Fruit fly (Drosophila melanogaster) Kc167 (cell line): ENCODE data around the gene CG13786.

Source experiments
- Myc ChIP-seq: fragments of >200 bp; optimal IDR thresholded peaks from 2 replicates; lab custom pipeline; 2017; ENCODE audit warnings: missing external identifiers
- Sin3A ChIP-seq: fragments of >200 bp; optimal IDR thresholded peaks from 2 replicates; lab custom pipeline; 2018; ENCODE audit warnings: missing external identifiers
- h ChIP-seq: fragments of >200 bp; optimal IDR thresholded peaks from 3 replicates; lab custom pipeline; 2018; ENCODE audit warnings: missing external identifiers
- insv ChIP-seq: fragments of >200 bp; optimal IDR thresholded peaks from 3 replicates; lab custom pipeline; 2018; ENCODE audit warnings: missing external identifiers
- psq ChIP-seq: fragments of >200 bp; optimal IDR thresholded peaks from 2 replicates; lab custom pipeline; 2017; ENCODE audit warnings: missing external identifiers
- ttk ChIP-seq: sonication (Bioruptor generic); optimal IDR thresholded peaks from 2 replicates; lab custom pipeline; 2017; ENCODE audit warnings: missing external identifiers

CG13786 gene

dm6 chr2L:7226587-7226986, 26.2 kb downstream of the CG13786 start:
- TF ChIP-seq insv (lab: Kevin White, UChicago): no peak
- no peak for TF ChIP-seq Myc (lab: Kevin White, UChicago)

DNA sequence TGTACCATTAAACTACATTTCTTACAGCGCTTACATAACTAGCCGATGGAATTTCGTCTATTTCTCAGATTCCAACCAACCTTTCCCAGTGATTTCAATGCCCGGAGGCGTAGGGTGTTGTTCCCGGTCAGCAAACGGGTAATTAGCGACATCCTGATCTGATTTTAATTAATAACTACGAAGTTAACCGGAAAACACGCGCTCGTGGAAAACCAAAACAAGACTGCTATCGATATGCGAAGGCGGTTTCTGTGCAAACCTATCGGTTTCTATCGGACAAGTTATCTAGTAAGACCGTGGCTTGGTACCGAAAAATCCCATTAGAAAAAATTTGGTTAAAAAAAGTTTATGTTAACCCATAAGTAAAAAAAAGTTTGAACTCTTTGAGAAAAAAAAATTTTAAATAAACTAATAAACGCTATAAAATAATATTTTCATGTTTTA, 29.9 kb downstream of the CG13786 start, which contains the start of gene mEFG1:
TSS of gene mEFG1 (minus strand) at position 253 of the 444 bp plus-strand sequence.
- no peak for TF ChIP-seq Myc (lab: Kevin White, UChicago)
- no peak for TF ChIP-seq insv (lab: Kevin White, UChicago)
- TF ChIP-seq ttk (lab: Kevin White, UChicago): no peak
- no peak for TF ChIP-seq Sin3A (lab: Kevin White, UChicago)
- TF ChIP-seq psq (lab: Kevin White, UChicago): no peak
- TF ChIP-seq h: no peak

DNA sequence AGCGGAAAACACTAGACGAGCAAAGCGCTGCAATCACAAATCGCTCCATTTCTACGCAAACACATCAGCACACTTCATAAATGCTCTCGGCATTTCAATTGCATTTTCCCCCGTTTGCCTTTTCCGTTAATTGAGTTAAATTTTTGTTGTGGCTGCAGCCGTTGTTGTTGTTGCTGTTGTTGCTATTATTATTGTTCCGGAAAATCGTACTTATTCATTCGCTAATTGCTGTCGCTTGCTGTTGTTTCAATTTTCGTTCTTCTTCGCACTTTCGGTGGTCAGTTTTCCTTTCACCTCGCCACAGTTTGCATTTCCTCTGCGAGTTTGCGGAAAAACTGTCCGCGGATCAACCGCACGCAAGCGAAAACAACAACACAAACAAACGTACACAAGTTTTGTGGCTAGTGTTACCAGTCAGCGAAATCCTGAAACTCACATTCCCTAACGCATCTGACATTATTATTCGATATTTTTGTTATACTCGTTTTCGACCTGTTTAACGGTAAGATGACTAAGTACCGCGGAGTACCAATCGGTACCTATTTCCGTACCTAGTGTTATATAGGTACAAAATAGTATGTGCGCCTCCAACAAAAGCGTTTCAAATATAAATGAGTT, 33.0 kb downstream of the CG13786 start, which contains the start of gene CG13784:
TSS of gene CG13784 (minus strand) at position 384 of the 618 bp plus-strand sequence.
- TF ChIP-seq h: no peak
- no peak for TF ChIP-seq insv (lab: Kevin White, UChicago)
- TF ChIP-seq Sin3A (lab: Kevin White, UChicago): no peak
- TF ChIP-seq Myc (lab: Kevin White, UChicago): no peak
- no peak for TF ChIP-seq psq (lab: Kevin White, UChicago)
- no peak for TF ChIP-seq ttk (lab: Kevin White, UChicago)

DNA sequence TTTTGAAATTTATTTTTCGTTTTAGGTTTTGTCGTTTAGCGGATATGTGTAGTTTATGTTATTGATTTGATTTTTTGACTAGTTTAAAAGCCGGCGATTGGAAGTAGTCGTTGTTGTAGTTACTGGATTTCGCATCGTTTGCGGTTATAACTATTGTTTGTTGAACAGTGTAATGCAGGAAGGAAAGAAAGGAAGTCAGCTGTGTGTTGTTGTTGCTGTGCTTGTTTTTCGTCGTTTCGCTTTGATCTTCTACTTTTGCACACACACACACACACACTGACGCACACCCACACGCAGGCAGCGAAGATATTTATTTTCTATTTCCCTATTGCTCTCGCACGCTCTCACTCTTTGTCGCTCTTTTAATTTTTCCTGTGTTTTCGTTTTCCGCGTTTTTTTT, 33.6 kb downstream of the CG13786 start:
- TF ChIP-seq Sin3A (lab: Kevin White, UChicago) (no peak), psq (lab: Kevin White, UChicago) (no peak), insv (lab: Kevin White, UChicago) (no peak), Myc (lab: Kevin White, UChicago) (no peak), ttk (lab: Kevin White, UChicago) (no peak)

- TF ChIP-seq ttk (lab: Kevin White, UChicago) (no peak), Sin3A (lab: Kevin White, UChicago) (no peak), insv (lab: Kevin White, UChicago) (no peak), Myc (lab: Kevin White, UChicago) (no peak), psq (lab: Kevin White, UChicago) (no peak), h (no peak)
Measured at dm6 chr2L:7217931-7218330, 34.9 kb downstream of the CG13786 start.

DNA sequence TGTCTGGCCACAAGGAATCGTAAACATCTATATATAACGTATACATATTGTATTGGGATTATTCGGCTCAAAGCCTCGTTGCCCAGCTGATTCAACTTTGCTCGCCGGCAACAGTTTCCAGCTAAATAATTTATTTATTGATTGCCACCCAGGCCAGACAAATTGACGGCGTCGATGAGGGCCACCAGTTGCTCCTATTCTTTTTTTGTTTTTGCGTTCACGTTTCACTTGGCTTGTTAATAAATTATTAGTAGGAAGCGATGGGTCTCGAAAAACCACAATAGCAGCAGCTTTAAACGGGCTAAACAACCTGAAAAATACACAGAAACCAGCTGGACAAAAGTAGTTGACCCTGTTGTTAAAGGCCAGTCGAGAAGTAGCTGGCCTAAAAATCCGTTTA, 35.7 kb downstream of the CG13786 start:
- TF ChIP-seq Sin3A (lab: Kevin White, UChicago) (no peak), ttk (lab: Kevin White, UChicago) (no peak), psq (lab: Kevin White, UChicago) (no peak), Myc (lab: Kevin White, UChicago) (no peak), h (no peak), insv (lab: Kevin White, UChicago) (no peak)

dm6 chr2L:7216272-7216671, 36.5 kb downstream of the CG13786 start:
- no peak for TF ChIP-seq Myc (lab: Kevin White, UChicago)
- no peak for TF ChIP-seq psq (lab: Kevin White, UChicago)
- no peak for TF ChIP-seq ttk (lab: Kevin White, UChicago)
- TF ChIP-seq h: no peak
- TF ChIP-seq insv (lab: Kevin White, UChicago): no peak
- no peak for TF ChIP-seq Sin3A (lab: Kevin White, UChicago)

DNA sequence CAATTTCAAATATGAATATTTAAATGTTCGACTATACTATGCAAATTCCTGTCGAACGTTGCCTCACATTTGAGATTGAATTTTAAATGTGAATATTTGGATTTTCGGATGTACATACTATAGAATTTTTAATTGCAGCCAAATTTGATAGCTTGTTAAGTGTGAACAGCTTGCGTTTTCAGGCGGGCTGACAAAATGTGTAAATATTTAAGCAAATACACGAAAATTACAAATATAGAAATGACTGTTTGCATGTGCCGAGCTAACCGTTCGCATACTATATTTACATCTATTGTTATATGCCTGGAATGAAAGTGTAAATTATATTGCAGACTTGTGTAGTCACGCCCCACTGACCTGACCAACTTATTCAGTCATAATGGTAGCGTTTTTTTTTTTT, 37.1 kb downstream of the CG13786 start:
- TF ChIP-seq Myc (lab: Kevin White, UChicago): no peak
- TF ChIP-seq insv (lab: Kevin White, UChicago): no peak
- no peak for TF ChIP-seq ttk (lab: Kevin White, UChicago)
- TF ChIP-seq h: no peak
- TF ChIP-seq Sin3A (lab: Kevin White, UChicago): no peak
- TF ChIP-seq psq (lab: Kevin White, UChicago): no peak

DNA sequence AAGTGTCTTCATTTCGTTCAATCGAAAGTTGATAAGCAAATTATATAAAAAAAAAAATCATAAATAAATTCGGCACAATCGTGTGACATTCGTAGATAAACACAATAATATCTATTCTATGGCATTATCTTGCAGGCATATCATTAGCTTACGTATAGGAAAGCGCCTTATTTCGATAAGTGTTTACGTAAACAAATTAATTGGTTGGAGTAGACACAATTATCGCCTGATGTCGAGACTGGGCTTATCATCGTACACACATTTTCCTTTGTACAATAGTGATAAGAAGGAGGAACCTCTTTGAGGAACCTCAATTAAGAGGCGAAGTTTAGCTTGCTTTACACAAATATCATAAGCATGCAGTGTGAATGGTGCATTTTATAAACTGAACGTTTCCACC, 37.9 kb downstream of the CG13786 start:
- TF ChIP-seq insv (lab: Kevin White, UChicago) (no peak), psq (lab: Kevin White, UChicago) (no peak), Myc (lab: Kevin White, UChicago) (no peak), Sin3A (lab: Kevin White, UChicago) (no peak), h (no peak), ttk (lab: Kevin White, UChicago) (no peak)

dm6 chr2L:7213532-7213931, 39.2 kb downstream of the CG13786 start:
- TF ChIP-seq Sin3A (lab: Kevin White, UChicago): no peak
- no peak for TF ChIP-seq ttk (lab: Kevin White, UChicago)
- no peak for TF ChIP-seq Myc (lab: Kevin White, UChicago)
- TF ChIP-seq insv (lab: Kevin White, UChicago): no peak
- TF ChIP-seq psq (lab: Kevin White, UChicago): no peak
- TF ChIP-seq h: no peak

DNA sequence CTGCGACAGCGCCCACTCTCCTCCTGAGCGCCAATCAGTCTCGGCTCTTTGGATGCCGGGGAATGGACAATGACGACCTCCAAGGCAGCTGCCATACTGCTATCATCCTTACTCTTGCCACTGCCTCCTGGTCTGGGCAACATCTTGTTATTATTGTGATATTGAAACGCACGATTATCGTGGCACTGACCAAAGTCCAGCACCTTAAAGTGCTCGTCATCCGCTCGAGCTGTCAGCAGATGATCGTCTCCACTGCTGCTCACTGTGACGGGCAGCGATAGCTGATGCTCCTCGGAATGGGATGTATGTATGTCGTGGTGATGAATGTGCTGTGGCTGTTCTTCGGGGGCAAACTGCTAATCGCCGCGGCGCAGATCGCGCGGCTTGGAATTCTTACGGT, 45.1 kb downstream of the CG13786 start:
- no peak for TF ChIP-seq h
- TF ChIP-seq psq (lab: Kevin White, UChicago): no peak
- no peak for TF ChIP-seq Sin3A (lab: Kevin White, UChicago)
- TF ChIP-seq ttk (lab: Kevin White, UChicago): no peak
- TF ChIP-seq Myc (lab: Kevin White, UChicago): no peak
- no peak for TF ChIP-seq insv (lab: Kevin White, UChicago)

- TF ChIP-seq insv (lab: Kevin White, UChicago) (no peak), psq (lab: Kevin White, UChicago) (no peak), ttk (lab: Kevin White, UChicago) (no peak), Sin3A (lab: Kevin White, UChicago) (no peak), Myc (lab: Kevin White, UChicago) (no peak), h (no peak)
Measured at dm6 chr2L:7204172-7204482, 48.7 kb downstream of the CG13786 start, which contains the start of gene CG4502. CG4502 (minus strand) TSS chr2L:7204264.
